Worm (Caenorhabditis elegans) whole organism, L3 larva: ENCODE results near the gene stau-1.

Source experiments
- fkh-10 ChIP-seq: sonication (generic microtip); optimal IDR thresholded peaks from 2 replicates; lab custom pipeline; 2017; ENCODE audit warnings: missing biosample characterization, missing genetic modification reagents, missing genetic modification characterization
- lsy-12 ChIP-seq: sonication (generic microtip); optimal IDR thresholded peaks from 2 replicates; lab custom pipeline; 2016; ENCODE audit warnings: mild to moderate bottlenecking, missing genetic modification characterization, missing compliant biosample characterization

DNA sequence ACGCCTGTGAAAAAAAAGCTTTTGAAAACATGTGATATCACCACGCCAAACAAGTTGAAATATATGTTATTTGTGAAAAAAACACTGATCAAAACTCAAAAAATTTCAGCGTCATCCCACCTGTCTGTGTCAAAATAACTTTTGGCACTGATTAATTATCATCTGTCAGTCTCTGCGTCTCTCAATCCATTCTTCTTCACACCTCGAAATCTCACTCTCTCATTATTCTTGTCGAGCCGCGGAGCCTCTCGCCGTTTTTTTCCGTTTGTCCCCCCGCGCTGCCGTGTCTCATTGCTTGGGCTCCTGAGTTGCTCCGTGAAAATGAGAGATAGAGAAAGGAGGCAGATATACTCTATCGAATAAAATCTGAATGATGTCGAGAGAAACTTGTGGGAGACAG is 16.0 kb upstream of the stau-1 start:
- TF ChIP-seq lsy-12 (tag; lab: Kevin White, UChicago) (no peak), fkh-10 (GFP tag; lab: Kevin White, UChicago) (no peak)
